Fruit fly (Drosophila melanogaster) S2 (cell line): ENCODE measurements around the gene rumi.

ENCODE experiments used
- CG8478 ChIP-seq: fragments of >200 bp; optimal IDR thresholded peaks from 2 replicates; lab custom pipeline; 2018
- CTCF ChIP-seq, 2 experiments: fragments of >200 bp; optimal IDR thresholded peaks; 2 replicates each; lab custom pipeline; 2018

DNA sequence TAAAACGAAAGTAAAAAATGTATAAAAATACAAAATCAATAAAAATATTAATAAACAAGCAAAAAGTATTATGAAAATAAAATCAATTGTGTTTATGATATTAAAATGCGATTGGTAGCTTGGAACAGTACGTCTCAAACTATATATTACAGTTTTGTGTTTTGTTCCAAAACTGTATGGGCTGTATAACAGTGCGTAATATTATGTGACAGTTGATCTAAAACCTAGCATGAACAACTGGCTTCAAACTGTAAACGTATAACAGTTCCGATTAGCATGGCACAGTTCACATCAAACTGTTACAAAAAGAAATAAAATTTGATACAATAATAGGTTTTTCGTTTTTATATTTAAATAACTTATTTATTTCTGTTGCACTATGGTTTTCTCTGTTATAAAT is 43.6 kb upstream of the rumi start:
- TF ChIP-seq CG8478 (lab: Kevin White, UChicago) = no peak
- peak; percentile 56 to 78 for TF ChIP-seq CTCF (optimal IDR thresholded peaks at IDR 0.05; lab: Kevin White, UChicago)
